Fruit fly (Drosophila melanogaster) whole organism, embryonic: ENCODE results near the gene CG32281.
A peak's percentile ranks its signal among the peaks of the same experiment; 100 is the strongest.

ENCODE experiments used
- Adf1 ChIP-seq: fragments of 200-800 bp; sonication (Bioruptor generic); IDR thresholded peaks from 2 replicates; pipeline ENCODE4 v1.3.6; 2022; ENCODE audit warnings: missing biosample characterization, missing genetic modification characterization
- CG10543 ChIP-seq: fragments of 200-800 bp; sonication (Bioruptor generic); optimal IDR thresholded peaks from 3 replicates; lab custom pipeline; 2017; ENCODE audit warnings: missing biosample characterization, mild to moderate bottlenecking, missing genetic modification characterization, moderate library complexity
- CG11456 ChIP-seq: fragments of 200-800 bp; sonication (Bioruptor generic); IDR thresholded peaks from 3 replicates; pipeline ENCODE4 v1.3.6; 2022; ENCODE audit warnings: missing biosample characterization, missing genetic modification characterization
- CG12236 ChIP-seq: fragments of 200-800 bp; sonication (Bioruptor generic); optimal IDR thresholded peaks from 2 replicates; lab custom pipeline; 2016; ENCODE audit warnings: missing biosample characterization, missing genetic modification characterization
- CG12744 ChIP-seq: fragments of 200-800 bp; sonication (Bioruptor generic); optimal IDR thresholded peaks from 2 replicates; lab custom pipeline; 2016; ENCODE audit warnings: missing biosample characterization, missing genetic modification characterization
- CG12769 ChIP-seq: fragments of 200-800 bp; sonication (Bioruptor generic); optimal IDR thresholded peaks from 2 replicates; lab custom pipeline; 2019; ENCODE audit warnings: missing biosample characterization, mild to moderate bottlenecking, missing genetic modification characterization, moderate library complexity
- CG14014 ChIP-seq: fragments of 200-800 bp; sonication (Bioruptor generic); IDR thresholded peaks from 2 replicates; pipeline ENCODE4 v1.3.6; 2022; ENCODE audit warnings: missing biosample characterization, missing genetic modification characterization
- CG15269 ChIP-seq: fragments of 200-800 bp; sonication (Bioruptor generic); optimal IDR thresholded peaks from 2 replicates; lab custom pipeline; 2018; ENCODE audit warnings: missing biosample characterization, mild to moderate bottlenecking, missing genetic modification characterization, moderate library complexity
- CG15514 ChIP-seq: fragments of 200-800 bp; sonication (Bioruptor generic); optimal IDR thresholded peaks from 3 replicates; lab custom pipeline; 2017; ENCODE audit warnings: missing biosample characterization, missing genetic modification characterization, mild to moderate bottlenecking, moderate library complexity, missing genetic modification reagents
- CG16815 ChIP-seq: fragments of 200-800 bp; sonication (Bioruptor generic); optimal IDR thresholded peaks from 3 replicates; lab custom pipeline; 2017; ENCODE audit warnings: missing biosample characterization, mild to moderate bottlenecking, missing genetic modification characterization
- CG17568 ChIP-seq: fragments of 200-800 bp; sonication (Bioruptor generic); optimal IDR thresholded peaks from 2 replicates; lab custom pipeline; 2018; ENCODE audit warnings: missing biosample characterization, mild to moderate bottlenecking, missing genetic modification characterization, moderate library complexity
- CG1792 ChIP-seq: fragments of 200-800 bp; sonication (Bioruptor generic); optimal IDR thresholded peaks from 2 replicates; lab custom pipeline; 2016; ENCODE audit warnings: missing biosample characterization, missing genetic modification characterization
- CG18011 ChIP-seq: fragments of 200-800 bp; sonication (Bioruptor generic); optimal IDR thresholded peaks from 2 replicates; lab custom pipeline; 2017; ENCODE audit warnings: missing biosample characterization, missing genetic modification characterization, mild to moderate bottlenecking, moderate library complexity, missing genotype
- CG31224 ChIP-seq: fragments of 200-800 bp; sonication (Bioruptor generic); IDR thresholded peaks from 2 replicates; pipeline ENCODE4 v1.3.6; 2022; ENCODE audit warnings: missing biosample characterization, missing genetic modification characterization
- CG32772 ChIP-seq: fragments of 200-800 bp; sonication (Bioruptor generic); IDR thresholded peaks from 2 replicates; pipeline ENCODE4 v1.3.6; 2022; ENCODE audit warnings: missing biosample characterization, missing genetic modification characterization
- CG34224 ChIP-seq: fragments of 200-800 bp; sonication (Bioruptor generic); IDR thresholded peaks from 3 replicates; pipeline ENCODE4 v1.3.6; 2022; ENCODE audit warnings: missing biosample characterization, missing genetic modification characterization; ENCODE audit not compliant: partially characterized antibody
- CG4328 ChIP-seq: fragments of 200-800 bp; sonication (Bioruptor generic); optimal IDR thresholded peaks from 3 replicates; lab custom pipeline; 2017; ENCODE audit warnings: missing biosample characterization, missing genetic modification reagents, missing genetic modification characterization
- CG6791 ChIP-seq: fragments of 200-800 bp; sonication (Bioruptor generic); IDR thresholded peaks from 3 replicates; pipeline ENCODE4 v1.3.6; 2022; ENCODE audit warnings: missing biosample characterization, missing genetic modification characterization; ENCODE audit not compliant: partially characterized antibody
- CG7271 ChIP-seq: fragments of 200-800 bp; sonication (Bioruptor generic); optimal IDR thresholded peaks from 2 replicates; lab custom pipeline; 2018; ENCODE audit warnings: missing biosample characterization, mild to moderate bottlenecking, missing genetic modification characterization, moderate library complexity
- CG7987 ChIP-seq: fragments of 200-800 bp; sonication (Bioruptor generic); optimal IDR thresholded peaks from 2 replicates; lab custom pipeline; 2018; ENCODE audit warnings: missing biosample characterization, mild to moderate bottlenecking, missing genetic modification characterization, moderate library complexity
- CG9437 ChIP-seq: fragments of 200-800 bp; sonication (Bioruptor generic); optimal IDR thresholded peaks from 2 replicates; lab custom pipeline; 2018; ENCODE audit warnings: missing biosample characterization, mild to moderate bottlenecking, missing genetic modification characterization
- CG9797 ChIP-seq: fragments of 200-800 bp; sonication (Bioruptor generic); optimal IDR thresholded peaks from 3 replicates; lab custom pipeline; 2018; ENCODE audit warnings: missing biosample characterization, mild to moderate bottlenecking, missing genetic modification characterization
- D19B ChIP-seq: fragments of 200-800 bp; sonication (Bioruptor generic); optimal IDR thresholded peaks from 2 replicates; lab custom pipeline; 2017; ENCODE audit warnings: missing biosample characterization, mild to moderate bottlenecking, missing genetic modification characterization
- Dll ChIP-seq: fragments of 200-800 bp; sonication (Bioruptor generic); IDR thresholded peaks from 4 replicates; pipeline ENCODE4 v1.3.6; 2022; ENCODE audit warnings: missing biosample characterization, missing genetic modification characterization; ENCODE audit not compliant: partially characterized antibody
- Dp ChIP-seq: fragments of 200-800 bp; sonication (Bioruptor generic); optimal IDR thresholded peaks from 2 replicates; lab custom pipeline; 2018; ENCODE audit warnings: missing biosample characterization, mild to moderate bottlenecking, missing genetic modification characterization, moderate library complexity
- Gsc ChIP-seq: fragments of 200-800 bp; sonication (Bioruptor generic); IDR thresholded peaks from 2 replicates; pipeline ENCODE4 v1.3.6; 2022; ENCODE audit warnings: missing biosample characterization, missing genetic modification characterization
- Gug ChIP-seq: fragments of 200-800 bp; sonication (Bioruptor generic); IDR thresholded peaks from 4 replicates; pipeline ENCODE4 v1.3.6; 2022; ENCODE audit warnings: missing biosample characterization, missing genetic modification characterization
- HHEX ChIP-seq: fragments of 200-800 bp; sonication (Bioruptor generic); optimal IDR thresholded peaks from 3 replicates; lab custom pipeline; 2017; ENCODE audit warnings: missing biosample characterization, mild to moderate bottlenecking, missing genetic modification characterization, missing genetic modification reagents
- NC2β ChIP-seq: fragments of 200-800 bp; sonication (Bioruptor generic); optimal IDR thresholded peaks from 2 replicates; lab custom pipeline; 2016; ENCODE audit warnings: missing biosample characterization, missing genetic modification characterization
- Sox102F ChIP-seq: fragments of 200-800 bp; sonication (Bioruptor generic); optimal IDR thresholded peaks from 2 replicates; lab custom pipeline; 2018; ENCODE audit warnings: missing biosample characterization, mild to moderate bottlenecking, missing genetic modification characterization, moderate library complexity
- ac ChIP-seq: fragments of 200-800 bp; sonication (Bioruptor generic); optimal IDR thresholded peaks from 3 replicates; lab custom pipeline; 2017; ENCODE audit warnings: missing biosample characterization, mild to moderate bottlenecking, missing genetic modification characterization
- ap ChIP-seq: fragments of 200-800 bp; sonication (Bioruptor generic); IDR thresholded peaks from 2 replicates; pipeline ENCODE4 v1.3.6; 2022; ENCODE audit warnings: missing biosample characterization, missing genetic modification characterization
- ara ChIP-seq: fragments of 200-800 bp; sonication (Bioruptor generic); IDR thresholded peaks from 2 replicates; pipeline ENCODE4 v1.3.6; 2022; ENCODE audit warnings: missing biosample characterization, missing genetic modification characterization
- caup ChIP-seq: fragments of 200-800 bp; sonication (Bioruptor generic); optimal IDR thresholded peaks from 3 replicates; lab custom pipeline; 2017; ENCODE audit warnings: missing biosample characterization, mild to moderate bottlenecking, missing genetic modification characterization, moderate library complexity; ENCODE audit not compliant: severe bottlenecking
- chn ChIP-seq: fragments of 200-800 bp; sonication (Bioruptor generic); optimal IDR thresholded peaks from 2 replicates; lab custom pipeline; 2016; ENCODE audit warnings: missing biosample characterization, missing genetic modification characterization
- dmrt99B ChIP-seq: fragments of 200-800 bp; sonication (Bioruptor generic); optimal IDR thresholded peaks from 2 replicates; lab custom pipeline; 2018; ENCODE audit warnings: missing biosample characterization, mild to moderate bottlenecking, missing genetic modification characterization, moderate library complexity
- grn ChIP-seq: fragments of 200-800 bp; sonication (Bioruptor generic); optimal IDR thresholded peaks from 3 replicates; lab custom pipeline; 2017; ENCODE audit warnings: missing biosample characterization, missing genetic modification characterization
- inv ChIP-seq: fragments of 200-800 bp; sonication (Bioruptor generic); IDR thresholded peaks from 2 replicates; pipeline ENCODE4 v1.3.6; 2022; ENCODE audit warnings: missing biosample characterization, missing genetic modification characterization; ENCODE audit not compliant: partially characterized antibody
- kni ChIP-seq: fragments of 200-800 bp; sonication (Bioruptor generic); optimal IDR thresholded peaks from 3 replicates; lab custom pipeline; 2017; ENCODE audit warnings: mild to moderate bottlenecking, missing biosample characterization, missing genetic modification reagents, missing genetic modification characterization
- maf-S ChIP-seq: fragments of 200-800 bp; sonication (Bioruptor generic); optimal IDR thresholded peaks from 2 replicates; lab custom pipeline; 2016; ENCODE audit warnings: missing biosample characterization, missing genetic modification characterization
- org-1 ChIP-seq: fragments of 200-800 bp; sonication (Bioruptor generic); optimal IDR thresholded peaks from 2 replicates; lab custom pipeline; 2017; ENCODE audit warnings: missing biosample characterization, missing genetic modification characterization
- p53 ChIP-seq: fragments of 200-800 bp; sonication (Bioruptor generic); optimal IDR thresholded peaks from 2 replicates; lab custom pipeline; 2016; ENCODE audit warnings: missing biosample characterization, missing genetic modification characterization
- pb ChIP-seq: fragments of 200-800 bp; sonication (Bioruptor generic); optimal IDR thresholded peaks from 3 replicates; lab custom pipeline; 2016; ENCODE audit warnings: missing biosample characterization, missing genetic modification characterization
- phol ChIP-seq: fragments of 200-800 bp; sonication (Bioruptor generic); optimal IDR thresholded peaks from 3 replicates; lab custom pipeline; 2018; ENCODE audit warnings: missing biosample characterization, mild to moderate bottlenecking, missing genetic modification characterization, moderate library complexity
- sc ChIP-seq, 3 experiments: fragments of >200 bp in 2 of 3; fragments of 200-800 bp in 1 of 3; sonication (Bioruptor generic) in 1 of 3; optimal IDR thresholded peaks; 2 replicates in 2 of 3; 3 replicates in 1 of 3; lab custom pipeline; 2017; ENCODE audit warnings: mild to moderate bottlenecking in 1 of 3, missing biosample characterization in 1 of 3, missing genetic modification characterization in 1 of 3, missing genetic modification reagents in 1 of 3
- sisA ChIP-seq: fragments of 200-800 bp; sonication (Bioruptor generic); IDR thresholded peaks from 2 replicates; pipeline ENCODE4 v1.3.6; 2022; ENCODE audit warnings: missing biosample characterization, missing genetic modification characterization
- twi ChIP-seq: fragments of 200-800 bp; optimal IDR thresholded peaks from 2 replicates; lab custom pipeline; 2019; ENCODE audit warnings: missing biosample characterization, mild to moderate bottlenecking, missing genetic modification characterization, moderate library complexity
- wdn ChIP-seq: fragments of 200-800 bp; sonication (Bioruptor generic); IDR thresholded peaks from 2 replicates; pipeline ENCODE4 v1.3.6; 2022; ENCODE audit warnings: missing biosample characterization, missing genetic modification characterization
- zfh1 ChIP-seq: fragments of 200-800 bp; sonication (Bioruptor generic); IDR thresholded peaks from 3 replicates; pipeline ENCODE4 v1.3.6; 2022; ENCODE audit warnings: missing biosample characterization, missing genetic modification characterization

The CG32281 gene

dm6 chr3L:3179474-3179873 lies 10.3 kb downstream of the CG32281 start (continued):
- TF ChIP-seq CG1792 (GFP tag; lab: Kevin White, UChicago) (peak; percentile 58), CG16815 (GFP tag; lab: Kevin White, UChicago) (peak; percentile 57), CG18011 (GFP tag; lab: Kevin White, UChicago) (peak; percentile 69), CG15269 (tag; lab: Kevin White, UChicago) (peak; percentile 91), kni (peak; percentile 8), CG15514 (GFP tag; lab: Kevin White, UChicago) (peak; percentile 82), grn (GFP tag; lab: Kevin White, UChicago) (no peak), sisA (GFP tag; lab: Robert Waterston, UW) (peak; percentile 84), CG4328 (GFP tag; lab: Kevin White, UChicago) (peak; percentile 48), org-1 (peak; percentile 83), NC2β (GFP tag; lab: Kevin White, UChicago) (peak; percentile 52), CG14014 (peak; percentile 89), chn (GFP tag; lab: Kevin White, UChicago) (peak; percentile 79), CG12236 (GFP tag; lab: Kevin White, UChicago) (peak; percentile 57), Dll (GFP tag; lab: Robert Waterston, UW) (no peak), Gug (peak; percentile 87), D19B (GFP tag; lab: Kevin White, UChicago) (peak; percentile 83), p53 (GFP tag; lab: Kevin White, UChicago) (no peak), Sox102F (GFP tag; lab: Kevin White, UChicago) (peak; percentile 86), pb (peak; percentile 68), CG10543 (peak; percentile 26), zfh1 (GFP tag; lab: Robert Waterston, UW) (peak; percentile 89), inv (GFP tag; lab: Robert Waterston, UW) (no peak), CG32772 (GFP tag; lab: Robert Waterston, UW) (peak; percentile 87), Gsc (peak; percentile 57; the same call in 1 of the 2 replicates), HHEX (GFP tag; lab: Kevin White, UChicago) (peak; percentile 89), ac (peak; percentile 26), maf-S (GFP tag; lab: Kevin White, UChicago) (peak; percentile 80), CG7987 (GFP tag; lab: Kevin White, UChicago) (peak; percentile 78), CG9437 (GFP tag; lab: Kevin White, UChicago) (peak; percentile 63), ap (GFP tag; lab: Robert Waterston, UW) (peak; percentile 61), caup (GFP tag; lab: Kevin White, UChicago) (peak; percentile 86), phol (peak; percentile 87), CG11456 (peak; percentile 92), ara (GFP tag; lab: Robert Waterston, UW) (peak; percentile 89), twi (tag; lab: Kevin White, UChicago) (no peak), dmrt99B (tag; lab: Kevin White, UChicago) (no peak), CG9797 (GFP tag; lab: Kevin White, UChicago) (no peak), wdn (GFP tag; lab: Robert Waterston, UW) (peak; percentile 75), Dp (no peak), CG17568 (GFP tag; lab: Kevin White, UChicago) (no peak), CG7271 (tag; lab: Kevin White, UChicago) (peak; percentile 55), Adf1 (peak; percentile 41; the same call in 1 of the 2 replicates), CG31224 (peak; percentile 82), CG34224 (GFP tag; lab: Robert Waterston, UW) (no peak), CG12769 (tag; lab: Kevin White, UChicago) (peak; percentile 90), CG12744 (GFP tag; lab: Kevin White, UChicago) (peak; percentile 80), CG6791 (GFP tag; lab: Robert Waterston, UW) (no peak), sc (optimal IDR thresholded peaks at IDR 0.05; lab: Kevin White, UChicago) (no peak), sc (GFP tag; optimal IDR thresholded peaks at IDR 0.05; lab: Kevin White, UChicago) (peak; percentile 50)
